Fruit fly (Drosophila melanogaster): ENCODE results near the gene CG17328.
A peak's percentile ranks its signal among the peaks of the same experiment; 100 is the strongest.

Gene CG17328

DNA sequence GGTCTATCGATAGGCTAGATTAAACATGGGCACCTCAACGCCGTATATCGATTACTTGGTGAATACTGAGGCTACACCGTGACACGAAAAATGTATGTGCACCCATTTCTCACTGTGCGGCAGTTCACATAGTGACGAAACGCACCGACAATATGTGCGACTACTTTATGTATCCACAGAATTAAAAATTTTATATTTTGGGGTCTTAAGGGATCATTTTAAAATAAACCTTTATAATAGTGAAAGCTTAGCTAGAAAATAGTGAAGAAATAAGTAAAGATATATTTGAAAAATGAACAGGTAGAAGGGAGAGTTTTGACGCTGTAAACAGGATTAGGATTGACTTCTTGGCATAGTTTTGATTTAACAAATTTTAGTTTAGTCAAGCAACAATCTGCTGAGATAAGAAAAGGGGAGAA, 29.4 kb downstream of the CG17328 start, which contains the start of gene mRpL4 (continued):
- TF ChIP-seq emc (GFP tag; optimal IDR thresholded peaks at IDR 0.05) = no peak
- TF ChIP-seq nom (GFP tag; optimal IDR thresholded peaks at IDR 0.05) = no peak
- no peak for TF ChIP-seq sc (optimal IDR thresholded peaks at IDR 0.05)
- peak; percentile 13 for TF ChIP-seq sc (GFP tag; optimal IDR thresholded peaks at IDR 0.05)
- TF ChIP-seq Deaf1 (tag; optimal IDR thresholded peaks at IDR 0.05) = no peak
- peak; percentile 69 for TF ChIP-seq Lhr (GFP tag; optimal IDR thresholded peaks at IDR 0.05)
- no peak for TF ChIP-seq Gsc (GFP tag; IDR thresholded peaks at IDR 0.05)
- no peak for TF ChIP-seq Hmx (GFP tag; optimal IDR thresholded peaks at IDR 0.05)
- TF ChIP-seq CG2889 (GFP tag; IDR thresholded peaks at IDR 0.05) = 0 out of 3 replicates have a peak, but pooled peaks have one; percentile 42
- TF ChIP-seq ttk (GFP tag; IDR thresholded peaks at IDR 0.05) = peak; percentile 65; the same call in 1 of the 2 replicates
- peak; percentile 66; the same call in 1 of the 2 replicates for TF ChIP-seq chm (GFP tag; IDR thresholded peaks at IDR 0.05)
- TF ChIP-seq CG18011 (GFP tag; optimal IDR thresholded peaks at IDR 0.05) = peak; percentile 36
- TF ChIP-seq Hsf (GFP tag; optimal IDR thresholded peaks at IDR 0.05) = peak; percentile 81
- peak; percentile 100 for TF ChIP-seq Meics (GFP tag; optimal IDR thresholded peaks at IDR 0.05)
- peak; percentile 51 for TF ChIP-seq CG9215 (GFP tag; IDR thresholded peaks at IDR 0.05)
- TF ChIP-seq CG8944 (GFP tag; optimal IDR thresholded peaks at IDR 0.05) = peak; percentile 77
- TF ChIP-seq wek (GFP tag; optimal IDR thresholded peaks at IDR 0.05) = peak; percentile 31
- peak in 1 of 2 experiments; percentile 13 for TF ChIP-seq tll (GFP tag; optimal IDR thresholded peaks at IDR 0.05)
- TF ChIP-seq inv (GFP tag; IDR thresholded peaks at IDR 0.05; ENCODE audit: partially characterized antibody) = peak; percentile 98
- TF ChIP-seq fd64A (GFP tag; optimal IDR thresholded peaks at IDR 0.05) = no peak
- no peak for TF ChIP-seq CG17359 (tag; optimal IDR thresholded peaks at IDR 0.05)
- TF ChIP-seq chif (GFP tag; optimal IDR thresholded peaks at IDR 0.05) = peak; percentile 51 to 73
- no peak for TF ChIP-seq CG18619 (GFP tag; optimal IDR thresholded peaks at IDR 0.05)
- no peak for TF ChIP-seq CG7357 (GFP tag; IDR thresholded peaks at IDR 0.05)
- TF ChIP-seq gem (tag; optimal IDR thresholded peaks at IDR 0.05) = peak; percentile 71
- peak; percentile 30 for TF ChIP-seq Sox100B (GFP tag; optimal IDR thresholded peaks at IDR 0.05)
- TF ChIP-seq CG32767 (GFP tag; IDR thresholded peaks at IDR 0.05) = peak; percentile 78
- no peak for TF ChIP-seq pan (optimal IDR thresholded peaks at IDR 0.05)
- TF ChIP-seq pan (GFP tag; optimal IDR thresholded peaks at IDR 0.05 in 1 of 2, IDR thresholded peaks at IDR 0.05 in 1 of 2) = peak in 1 of 2 experiments; percentile 85
- TF ChIP-seq cas (GFP tag; IDR thresholded peaks at IDR 0.05) = peak; percentile 64; the same call in 1 of the 2 replicates
- peak; percentile 85 for TF ChIP-seq tin (GFP tag; optimal IDR thresholded peaks at IDR 0.05)
- TF ChIP-seq CG9817 (tag; optimal IDR thresholded peaks at IDR 0.05) = peak; percentile 54
- no peak for TF ChIP-seq CG9797 (GFP tag; optimal IDR thresholded peaks at IDR 0.05)
- peak; percentile 42 for TF ChIP-seq CG16815 (GFP tag; optimal IDR thresholded peaks at IDR 0.05)
- no peak for TF ChIP-seq CG31388 (GFP tag; optimal IDR thresholded peaks at IDR 0.05)
- TF ChIP-seq stc (GFP tag; IDR thresholded peaks at IDR 0.05) = peak; percentile 22; the same call in 1 of the 2 replicates
- peak; percentile 85 for TF ChIP-seq pum (GFP tag; optimal IDR thresholded peaks at IDR 0.05)
- peak; percentile 51; the same call in 1 of the 2 replicates for TF ChIP-seq CG5953 (GFP tag; IDR thresholded peaks at IDR 0.05)
- no peak for TF ChIP-seq CG8281 (tag; optimal IDR thresholded peaks at IDR 0.05)
- peak; percentile 69 for TF ChIP-seq Dad (GFP tag; optimal IDR thresholded peaks at IDR 0.05)
- peak; percentile 48; the same call in 1 of the 2 replicates for TF ChIP-seq HLH3B (GFP tag; IDR thresholded peaks at IDR 0.05)
- no peak for TF ChIP-seq Vsx1 (GFP tag; optimal IDR thresholded peaks at IDR 0.05)
- peak; percentile 2 for TF ChIP-seq grn (GFP tag; optimal IDR thresholded peaks at IDR 0.05)
- TF ChIP-seq eve (GFP tag; optimal IDR thresholded peaks at IDR 0.05) = peak in 1 of 2 experiments; percentile 61
- TF ChIP-seq kay (GFP tag; optimal IDR thresholded peaks at IDR 0.05) = peak; percentile 69
- no peak for TF ChIP-seq CG10274 (GFP tag; optimal IDR thresholded peaks at IDR 0.05)
- peak; percentile 48 for TF ChIP-seq Dp (GFP tag; optimal IDR thresholded peaks at IDR 0.05)
- peak; percentile 28 for TF ChIP-seq YL-1 (GFP tag; optimal IDR thresholded peaks at IDR 0.05)
- TF ChIP-seq btn (GFP tag; optimal IDR thresholded peaks at IDR 0.05) = no peak
- TF ChIP-seq caup (GFP tag; optimal IDR thresholded peaks at IDR 0.05; ENCODE audit: severe bottlenecking) = no peak
- TF ChIP-seq Lim3 (GFP tag; IDR thresholded peaks at IDR 0.05) = no peak

Data from whole organism, embryonic.